Worm (Caenorhabditis elegans) whole organism, L4/young adult: ENCODE data around the gene puf-3.

ENCODE experiments used
- dao-5 ChIP-seq: sonication (generic microtip); optimal IDR thresholded peaks from 2 replicates; lab custom pipeline; 2016; ENCODE audit warnings: missing genotype, missing genetic modification characterization, moderate library complexity, missing compliant biosample characterization
- him-1 ChIP-seq: sonication (generic microtip); optimal IDR thresholded peaks from 2 replicates; lab custom pipeline; 2016; ENCODE audit warnings: missing genotype, missing genetic modification reagents, missing genetic modification characterization, missing compliant biosample characterization

- TF ChIP-seq him-1 (no peak), dao-5 (no peak)
Measured at ce11 chrIV:13460876-13461275, 51.1 kb downstream of the puf-3 start, which contains the start of gene Y38H8A.12.
